Worm (Caenorhabditis elegans) whole organism, L4/young adult: Measurements from ENCODE around the gene srh-272.

Experiments
- W03F9.2 ChIP-seq: fragments of 150-350 bp; optimal IDR thresholded peaks from 2 replicates; lab custom pipeline; 2014; ENCODE audit warnings: missing biosample characterization, missing genetic modification characterization
- dao-5 ChIP-seq: sonication (generic microtip); optimal IDR thresholded peaks from 2 replicates; lab custom pipeline; 2016; ENCODE audit warnings: missing genotype, missing genetic modification characterization, moderate library complexity, missing compliant biosample characterization
- him-1 ChIP-seq: sonication (generic microtip); optimal IDR thresholded peaks from 2 replicates; lab custom pipeline; 2016; ENCODE audit warnings: missing genotype, missing genetic modification reagents, missing genetic modification characterization, missing compliant biosample characterization

DNA sequence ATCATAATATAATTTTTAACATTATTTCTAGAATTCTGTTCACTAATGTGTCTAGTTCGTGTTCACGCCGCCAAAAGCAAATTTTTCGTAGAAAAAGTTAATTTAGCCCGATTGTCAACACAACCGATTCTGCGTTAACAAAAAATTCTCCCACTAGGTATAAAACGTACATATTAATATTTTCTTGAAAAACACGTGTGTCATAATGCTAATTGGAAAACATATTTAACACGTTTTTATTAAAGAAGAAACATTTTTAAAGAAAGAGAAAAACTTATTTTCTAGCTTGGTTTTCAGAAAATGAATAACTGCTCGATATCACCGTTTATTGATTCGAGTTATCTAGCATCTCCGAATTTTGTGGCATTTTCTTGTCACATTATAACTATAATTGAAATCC is 7.0 kb downstream of the srh-272 start, which contains the start of gene srh-243:
- TF ChIP-seq W03F9.2 (no peak), dao-5 (tag; lab: Kevin White, UChicago) (no peak), him-1 (tag; lab: Kevin White, UChicago) (no peak)
